Worm (Caenorhabditis elegans) whole organism, midembryonic: ENCODE data around the gene odr-2.

Experiments
- T22C8.4 ChIP-seq: fragments of 200-800 bp; sonication (Bioruptor generic); IDR thresholded peaks from 2 replicates; pipeline ENCODE4 v1.3.6; 2022; ENCODE audit warnings: missing genetic modification characterization, missing compliant biosample characterization
- cog-1 ChIP-seq: sonication (generic microtip); optimal IDR thresholded peaks from 2 replicates; lab custom pipeline; 2016; ENCODE audit warnings: missing genetic modification characterization, missing compliant biosample characterization
- flt-1 ChIP-seq: fragments of 200-800 bp; sonication (Bioruptor generic); IDR thresholded peaks from 2 replicates; pipeline ENCODE4 v1.3.6; 2022; ENCODE audit warnings: missing genetic modification characterization, missing compliant biosample characterization
- klf-2 ChIP-seq: fragments of 200-800 bp; sonication (Bioruptor generic); conservative IDR thresholded peaks from 2 replicates; pipeline ENCODE4 v1.3.6; 2022; ENCODE audit warnings: missing genetic modification reagents, missing genetic modification characterization, missing compliant biosample characterization
- med-1 ChIP-seq: sonication (generic microtip); optimal IDR thresholded peaks from 2 replicates; lab custom pipeline; 2017; ENCODE audit warnings: missing genetic modification characterization, mild to moderate bottlenecking, missing compliant biosample characterization, antibody characterized with exemption, missing genetic modification reagents; ENCODE audit not compliant: insufficient read depth
- ref-1 ChIP-seq: fragments of 200-800 bp; sonication (Bioruptor generic); conservative IDR thresholded peaks from 2 replicates; pipeline ENCODE4 v1.3.6; 2022; ENCODE audit warnings: missing genetic modification reagents, missing genetic modification characterization, missing compliant biosample characterization
- tab-1 ChIP-seq: fragments of 200-800 bp; sonication (Bioruptor generic); IDR thresholded peaks from 2 replicates; pipeline ENCODE4 v1.3.6; 2022; ENCODE audit warnings: missing genetic modification characterization, missing compliant biosample characterization
- ztf-23 ChIP-seq: fragments of 200-800 bp; sonication (Bioruptor generic); IDR thresholded peaks from 2 replicates; pipeline ENCODE4 v1.3.6; 2022; ENCODE audit warnings: missing genetic modification reagents, missing genetic modification characterization, missing compliant biosample characterization
- ztf-29 ChIP-seq: fragments of 200-800 bp; sonication (Bioruptor generic); IDR thresholded peaks from 2 replicates; pipeline ENCODE4 v1.3.6; 2022; ENCODE audit warnings: missing genetic modification reagents, missing genetic modification characterization, missing compliant biosample characterization

Gene odr-2

DNA sequence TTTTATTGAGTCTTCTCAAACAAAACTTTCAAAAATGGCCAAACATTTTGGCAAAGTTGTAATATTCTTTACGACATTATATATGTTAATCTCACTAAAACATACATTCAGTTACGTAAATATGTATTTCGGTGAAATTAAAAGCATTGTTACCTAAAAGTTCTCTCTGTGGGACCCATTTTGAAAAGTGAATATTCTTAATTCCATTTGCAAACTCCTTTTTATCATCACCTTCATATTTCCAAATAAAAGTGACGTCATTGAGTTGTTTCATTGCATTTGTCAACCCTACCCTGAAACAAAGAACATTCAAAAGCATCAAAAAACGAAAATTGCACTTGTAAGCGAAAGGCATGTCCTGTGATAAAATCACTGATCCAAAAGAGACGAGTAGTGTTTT is 37.0 kb downstream of the odr-2 start:
- TF ChIP-seq T22C8.4 (GFP tag; lab: Robert Waterston, UW) (no peak), ztf-29 (GFP tag; lab: Robert Waterston, UW) (no peak), med-1 (GFP tag; lab: Kevin White, UChicago) (no peak), flt-1 (no peak), ref-1 (GFP tag; lab: Robert Waterston, UW) (no peak), klf-2 (GFP tag; lab: Robert Waterston, UW) (no peak), tab-1 (no peak)

DNA sequence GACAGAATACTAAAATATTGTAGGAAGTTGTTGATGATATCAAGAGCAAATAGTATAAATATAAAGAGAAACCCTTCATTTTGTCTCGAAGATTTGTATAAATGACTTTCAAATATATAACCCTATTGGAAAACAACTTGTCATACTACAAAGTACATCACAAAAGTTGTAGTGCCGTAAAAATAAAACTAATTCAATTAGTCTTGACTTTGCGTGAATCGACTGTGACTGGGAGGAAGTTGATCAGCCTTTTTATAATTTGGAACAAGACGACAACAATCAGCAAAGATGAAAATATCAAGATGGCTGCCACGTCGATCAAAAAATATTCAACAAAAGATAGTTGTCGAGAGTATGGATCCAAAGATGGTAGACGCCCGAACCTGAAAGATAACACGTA is 38.5 kb downstream of the odr-2 start, which contains the start of gene ugt-40:
Gene ugt-40 (minus strand): TSS at position 101 of the 400 bp plus-strand sequence.
- no peak for TF ChIP-seq ref-1 (GFP tag; lab: Robert Waterston, UW)
- no peak for TF ChIP-seq ztf-29 (GFP tag; lab: Robert Waterston, UW)
- no peak for TF ChIP-seq flt-1
- no peak for TF ChIP-seq cog-1
- no peak for TF ChIP-seq ztf-23
- TF ChIP-seq klf-2 (GFP tag; lab: Robert Waterston, UW): no peak
- TF ChIP-seq tab-1: no peak
- no peak for TF ChIP-seq T22C8.4 (GFP tag; lab: Robert Waterston, UW)
- no peak for TF ChIP-seq med-1 (GFP tag; lab: Kevin White, UChicago)

DNA sequence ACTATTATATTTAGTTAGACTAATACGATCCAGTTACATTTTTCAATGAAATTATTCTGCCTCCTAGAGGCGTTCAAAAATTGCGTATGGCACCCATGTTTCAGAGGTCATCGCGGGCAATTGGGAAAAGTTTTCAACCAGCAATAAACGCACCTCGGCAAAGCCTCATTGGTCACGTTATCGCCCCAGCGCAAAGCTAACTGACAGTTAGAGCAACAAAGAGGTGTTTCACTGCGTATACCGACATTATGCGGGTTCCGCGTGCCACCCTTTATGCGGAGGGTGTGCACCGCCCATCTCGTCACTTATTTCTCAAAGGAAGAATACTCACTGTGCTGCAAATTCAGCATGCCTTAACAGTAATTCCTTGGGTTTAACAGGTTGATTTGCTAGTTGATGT is 39.3 kb downstream of the odr-2 start:
- TF ChIP-seq flt-1: no peak

DNA sequence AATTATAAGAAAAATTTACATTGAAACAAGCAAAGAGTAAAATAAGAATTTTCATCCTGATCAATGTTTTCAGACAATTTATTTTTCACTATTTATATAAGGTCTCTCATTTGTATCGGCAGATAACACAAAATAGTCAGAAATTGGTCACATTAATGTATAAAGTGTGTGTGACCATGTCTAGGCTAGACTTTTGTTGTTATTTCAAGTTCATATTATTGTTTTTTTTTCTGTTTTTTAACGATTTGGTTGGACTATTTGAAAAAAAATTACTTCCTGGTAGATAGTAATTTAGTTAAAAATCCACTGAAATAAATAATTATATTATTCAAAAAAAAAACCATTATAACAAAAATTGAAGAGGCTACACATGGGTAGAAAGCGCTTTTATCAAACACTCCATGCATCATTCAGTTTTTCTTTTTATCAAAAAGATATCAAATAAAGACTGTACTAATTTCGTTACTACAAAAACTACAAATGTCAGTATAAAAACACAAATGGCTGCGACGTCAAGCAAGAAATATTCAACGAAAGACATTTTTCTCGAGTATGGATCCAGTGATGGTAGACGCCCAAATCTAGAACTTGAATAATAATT is 42.0 kb downstream of the odr-2 start, which contains the start of gene ugt-37:
Gene ugt-37 (minus strand): TSS at position 69 of the 601 bp plus-strand sequence.
- no peak for TF ChIP-seq klf-2 (GFP tag; lab: Robert Waterston, UW)

DNA sequence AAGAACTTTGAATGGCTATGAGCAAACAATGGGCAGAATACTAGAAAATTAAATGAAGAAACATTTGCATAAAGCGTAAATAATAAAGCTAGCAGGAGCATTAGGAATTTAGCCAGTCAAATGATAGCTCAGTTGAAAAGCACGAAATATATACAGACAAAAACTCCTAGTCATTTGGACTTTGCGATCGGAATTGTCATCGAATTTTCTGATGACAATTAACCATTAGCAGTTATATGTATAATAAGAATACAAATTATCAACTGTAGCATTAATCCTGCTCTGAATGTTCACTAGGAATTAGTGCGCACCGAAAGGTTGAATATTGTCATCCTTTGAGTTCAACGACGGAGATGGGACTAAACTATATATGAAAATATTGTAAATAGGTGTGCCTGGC is 44.0 kb downstream of the odr-2 start, which contains the start of gene ugt-38:
Gene ugt-38 (minus strand): TSS at position 101 of the 400 bp plus-strand sequence.
- TF ChIP-seq cog-1 (no peak), ztf-23 (no peak), ztf-29 (GFP tag; lab: Robert Waterston, UW) (no peak), klf-2 (GFP tag; lab: Robert Waterston, UW) (no peak), flt-1 (no peak), ref-1 (GFP tag; lab: Robert Waterston, UW) (no peak), tab-1 (no peak), med-1 (GFP tag; lab: Kevin White, UChicago) (no peak), T22C8.4 (GFP tag; lab: Robert Waterston, UW) (no peak)

DNA sequence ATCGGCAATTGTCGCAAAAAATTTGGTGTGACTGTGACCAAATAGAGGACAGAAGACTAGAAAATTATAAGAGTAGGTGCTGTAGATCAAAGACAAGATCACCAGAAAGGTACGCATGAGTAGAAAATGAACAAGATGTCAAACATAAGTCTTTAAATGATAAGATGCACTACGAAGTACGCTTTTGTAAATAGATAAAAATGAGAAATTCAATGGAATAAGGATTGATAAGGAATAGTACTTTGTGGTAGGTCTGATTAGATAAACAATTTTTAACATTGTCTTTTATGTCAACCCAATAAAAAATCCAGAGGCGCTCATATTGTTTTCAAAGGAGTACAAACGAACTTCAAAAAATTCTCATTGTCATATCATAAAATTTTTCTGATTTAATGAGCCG is 47.2 kb downstream of the odr-2 start, which contains the start of gene F10D2.8:
Gene F10D2.8 (minus strand): TSS at position 145 of the 400 bp plus-strand sequence.
- TF ChIP-seq ztf-29 (GFP tag; lab: Robert Waterston, UW) (no peak), klf-2 (GFP tag; lab: Robert Waterston, UW) (no peak), tab-1 (no peak), cog-1 (no peak), flt-1 (no peak), T22C8.4 (GFP tag; lab: Robert Waterston, UW) (no peak), med-1 (GFP tag; lab: Kevin White, UChicago) (no peak), ref-1 (GFP tag; lab: Robert Waterston, UW) (no peak), ztf-23 (no peak)

DNA sequence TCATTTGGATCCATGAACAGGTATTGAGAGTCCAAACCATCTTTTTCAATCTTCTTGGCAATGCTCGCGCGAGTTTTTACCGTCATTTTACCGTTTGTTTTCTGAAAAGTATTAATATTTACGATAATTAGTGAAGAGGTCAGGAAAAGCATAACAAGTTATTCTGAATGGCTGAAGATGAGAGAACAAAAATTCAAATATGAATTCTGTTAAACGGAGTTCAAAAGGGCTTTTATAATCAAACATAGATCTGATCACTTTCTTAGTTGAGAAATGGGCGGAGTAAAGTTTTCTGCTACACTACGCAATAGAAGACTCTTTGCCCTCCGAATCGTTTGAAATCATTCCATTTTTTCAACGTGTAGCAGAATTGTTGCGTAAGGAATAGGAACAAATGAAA is 49.7 kb downstream of the odr-2 start, which contains the start of gene fat-7:
Gene fat-7 (minus strand): TSS at position 101 of the 400 bp plus-strand sequence.
- no peak for TF ChIP-seq med-1 (GFP tag; lab: Kevin White, UChicago)
- TF ChIP-seq flt-1: no peak
- TF ChIP-seq ztf-23: no peak
- no peak for TF ChIP-seq T22C8.4 (GFP tag; lab: Robert Waterston, UW)
- TF ChIP-seq klf-2 (GFP tag; lab: Robert Waterston, UW): no peak
- TF ChIP-seq ztf-29 (GFP tag; lab: Robert Waterston, UW): no peak
- TF ChIP-seq cog-1: no peak
- no peak for TF ChIP-seq tab-1

DNA sequence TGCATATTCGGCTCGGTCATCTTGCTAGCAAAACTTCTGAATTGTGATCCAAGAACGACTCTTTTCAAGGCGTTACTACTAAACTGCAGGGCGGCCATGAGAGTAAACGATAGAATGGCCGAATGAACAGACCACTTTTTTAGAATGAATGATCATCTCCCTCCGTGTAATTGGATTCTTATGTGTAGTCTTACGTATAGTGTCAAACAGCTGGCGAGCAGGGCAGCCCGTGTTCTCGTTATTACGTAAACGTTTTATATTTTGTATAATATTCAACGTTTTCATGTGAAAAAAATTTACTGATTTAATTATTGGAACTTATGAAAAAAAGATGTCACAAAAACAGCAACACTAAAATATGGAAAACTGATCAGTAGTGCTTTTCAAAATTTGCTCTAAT is 52.7 kb downstream of the odr-2 start, which contains the start of gene F10D2.10:
Gene F10D2.10 (minus strand): TSS at position 101 of the 400 bp plus-strand sequence.
- TF ChIP-seq ztf-23 (no peak), cog-1 (no peak), klf-2 (GFP tag; lab: Robert Waterston, UW) (no peak), ref-1 (GFP tag; lab: Robert Waterston, UW) (no peak), med-1 (GFP tag; lab: Kevin White, UChicago) (no peak), ztf-29 (GFP tag; lab: Robert Waterston, UW) (no peak), flt-1 (no peak), tab-1 (no peak), T22C8.4 (GFP tag; lab: Robert Waterston, UW) (no peak)

DNA sequence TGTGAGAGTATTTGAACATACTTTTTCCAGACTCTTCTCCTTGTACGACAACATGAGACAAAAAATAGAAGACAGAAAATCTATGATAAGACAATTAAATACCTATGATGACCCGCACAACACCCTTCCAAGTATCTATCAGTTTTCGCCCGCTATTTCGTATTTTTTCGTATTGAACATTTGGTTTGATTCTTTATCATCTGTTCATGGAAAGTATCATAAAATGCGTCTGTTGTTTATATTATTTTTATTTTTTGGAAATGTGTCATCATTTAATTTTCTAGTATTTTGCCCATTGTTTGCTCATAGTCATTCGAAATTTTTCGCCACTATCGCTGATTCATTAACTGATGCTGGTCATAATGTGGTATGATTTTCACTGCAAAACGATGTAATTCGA is 53.7 kb downstream of the odr-2 start, which contains the start of gene ugt-39:
Gene ugt-39 (plus strand): TSS at position 54 of the 400 bp plus-strand sequence.
- TF ChIP-seq ztf-29 (GFP tag; lab: Robert Waterston, UW) (no peak), klf-2 (GFP tag; lab: Robert Waterston, UW) (no peak), ztf-23 (no peak), cog-1 (no peak), flt-1 (no peak), ref-1 (GFP tag; lab: Robert Waterston, UW) (no peak), med-1 (GFP tag; lab: Kevin White, UChicago) (no peak), tab-1 (no peak), T22C8.4 (GFP tag; lab: Robert Waterston, UW) (no peak)

DNA sequence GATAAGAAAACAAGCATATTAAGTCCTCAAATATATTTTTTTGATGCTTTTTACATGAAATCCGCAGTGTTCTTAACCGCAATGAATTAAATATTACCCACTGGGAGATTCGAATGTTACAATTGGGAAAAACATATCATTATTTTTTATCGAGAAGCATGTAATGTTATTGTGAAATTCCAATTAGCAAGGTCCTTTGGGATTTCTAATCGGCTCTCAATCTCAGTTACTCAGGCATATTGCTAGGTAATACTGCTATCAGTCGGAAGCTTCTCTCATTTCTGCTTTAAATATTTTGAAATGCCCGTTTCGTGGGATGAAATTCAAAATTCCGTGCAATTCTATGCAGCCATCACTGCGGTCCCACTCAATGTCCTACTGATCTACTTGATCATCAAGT is 56.0 kb downstream of the odr-2 start, which contains the start of gene str-204:
Gene str-204 (plus strand): TSS at position 301 of the 400 bp plus-strand sequence.
- TF ChIP-seq klf-2 (GFP tag; lab: Robert Waterston, UW) (no peak), cog-1 (no peak), med-1 (GFP tag; lab: Kevin White, UChicago) (no peak), ztf-23 (no peak), tab-1 (no peak), T22C8.4 (GFP tag; lab: Robert Waterston, UW) (no peak), ref-1 (GFP tag; lab: Robert Waterston, UW) (no peak), ztf-29 (GFP tag; lab: Robert Waterston, UW) (no peak), flt-1 (no peak)
